Worm (Caenorhabditis elegans) whole organism, L1 larva: Measurements from ENCODE around the gene srsx-25.

Source experiments
- C34B4.2 ChIP-seq: sonication (generic microtip); optimal IDR thresholded peaks from 2 replicates; lab custom pipeline; 2017; ENCODE audit warnings: mild to moderate bottlenecking, missing genetic modification characterization, missing compliant biosample characterization
- F16B12.6 ChIP-seq: fragments of 150-350 bp; optimal IDR thresholded peaks from 2 replicates; lab custom pipeline; 2014; ENCODE audit warnings: missing biosample characterization, missing genetic modification characterization
- aha-1 ChIP-seq: fragments of 150-350 bp; optimal IDR thresholded peaks from 2 replicates; lab custom pipeline; 2014; ENCODE audit warnings: missing biosample characterization, missing genetic modification characterization
- alr-1 ChIP-seq: fragments of 200-800 bp; sonication (Bioruptor generic); optimal IDR thresholded peaks from 2 replicates; lab custom pipeline; 2018; ENCODE audit warnings: borderline replicate concordance, mild to moderate bottlenecking, missing genetic modification characterization, missing compliant biosample characterization
- ama-1 ChIP-seq: fragments of 150-350 bp; optimal IDR thresholded peaks from 2 replicates; lab custom pipeline; 2014
- blmp-1 ChIP-seq: fragments of 150-350 bp; optimal IDR thresholded peaks from 2 replicates; lab custom pipeline; 2014; ENCODE audit warnings: missing biosample characterization, missing genetic modification characterization
- ceh-63 ChIP-seq: fragments of 200-800 bp; sonication (Bioruptor generic); optimal IDR thresholded peaks from 2 replicates; lab custom pipeline; 2018; ENCODE audit warnings: mild to moderate bottlenecking, missing genetic modification characterization, missing compliant biosample characterization
- ceh-8 ChIP-seq: fragments of 200-800 bp; sonication (Bioruptor generic); optimal IDR thresholded peaks from 2 replicates; lab custom pipeline; 2018; ENCODE audit warnings: mild to moderate bottlenecking, missing genetic modification characterization, moderate library complexity, missing compliant biosample characterization
- ceh-88 ChIP-seq: fragments of 200-800 bp; sonication (Bioruptor generic); IDR thresholded peaks from 2 replicates; pipeline ENCODE4 v1.3.6; 2022; ENCODE audit warnings: missing genetic modification characterization, missing compliant biosample characterization
- ceh-90 ChIP-seq: sonication (generic microtip); optimal IDR thresholded peaks from 2 replicates; lab custom pipeline; 2016; ENCODE audit warnings: missing genetic modification characterization, missing compliant biosample characterization
- dpl-1 ChIP-seq, 3 experiments: fragments of 150-350 bp in 2 of 3; sonication (generic microtip) in 1 of 3; optimal IDR thresholded peaks; 2 replicates each; lab custom pipeline; 2014 to 2017; ENCODE audit warnings: missing biosample characterization in 3 of 3, missing genetic modification characterization in 3 of 3, missing genetic modification reagents in 3 of 3
- dsc-1 ChIP-seq: sonication (generic microtip); optimal IDR thresholded peaks from 2 replicates; lab custom pipeline; 2016; ENCODE audit warnings: mild to moderate bottlenecking, missing genetic modification characterization, missing compliant biosample characterization
- efl-3 ChIP-seq: fragments of 200-800 bp; sonication (Bioruptor generic); optimal IDR thresholded peaks from 2 replicates; lab custom pipeline; 2018; ENCODE audit warnings: mild to moderate bottlenecking, missing genetic modification characterization, missing compliant biosample characterization
- egl-27 ChIP-seq, 2 experiments: fragments of 150-350 bp in 1 of 2; sonication (generic microtip); optimal IDR thresholded peaks; 3 replicates each; lab custom pipeline; 2017 to 2018; ENCODE audit warnings: missing biosample characterization in 2 of 2, missing genetic modification characterization in 2 of 2, missing genetic modification reagents in 2 of 2
- elt-2 ChIP-seq: sonication (generic microtip); optimal IDR thresholded peaks from 2 replicates; lab custom pipeline; 2016; ENCODE audit warnings: missing genetic modification characterization, mild to moderate bottlenecking, inconsistent platforms, missing compliant biosample characterization, missing genetic modification reagents
- elt-3 ChIP-seq, 6 experiments: fragments of 150-350 bp in 1 of 6; sonication (generic microtip); optimal IDR thresholded peaks; 2 replicates each; lab custom pipeline; 2017 to 2018; ENCODE audit warnings: missing biosample characterization in 6 of 6, missing genetic modification characterization in 6 of 6, inconsistent platforms in 1 of 6
- ets-5 ChIP-seq: fragments of 200-800 bp; sonication (Bioruptor generic); IDR thresholded peaks from 2 replicates; pipeline ENCODE4 v1.3.6; 2022; ENCODE audit warnings: missing genetic modification characterization, missing compliant biosample characterization
- fkh-10 ChIP-seq: sonication (generic microtip); optimal IDR thresholded peaks from 2 replicates; lab custom pipeline; 2017; ENCODE audit warnings: missing biosample characterization, missing genetic modification reagents, missing genetic modification characterization
- fkh-8 ChIP-seq: sonication (generic microtip); optimal IDR thresholded peaks from 2 replicates; lab custom pipeline; 2016; ENCODE audit warnings: mild to moderate bottlenecking, missing genetic modification characterization, missing compliant biosample characterization
- fos-1 ChIP-seq: fragments of 150-350 bp; optimal IDR thresholded peaks from 2 replicates; lab custom pipeline; 2014; ENCODE audit warnings: missing biosample characterization, missing genetic modification characterization
- hlh-17 ChIP-seq: fragments of 200-800 bp; sonication (Bioruptor generic); optimal IDR thresholded peaks from 2 replicates; lab custom pipeline; 2018; ENCODE audit warnings: missing genetic modification characterization, mild to moderate bottlenecking, missing compliant biosample characterization, moderate library complexity, borderline replicate concordance
- hlh-4 ChIP-seq: sonication (generic microtip); optimal IDR thresholded peaks from 2 replicates; lab custom pipeline; 2016; ENCODE audit warnings: mild to moderate bottlenecking, missing genetic modification characterization, missing compliant biosample characterization
- irx-1 ChIP-seq: sonication (generic microtip); optimal IDR thresholded peaks from 2 replicates; lab custom pipeline; 2016; ENCODE audit warnings: missing genetic modification characterization, missing compliant biosample characterization
- isw-1 ChIP-seq: fragments of 200-800 bp; sonication (Bioruptor generic); IDR thresholded peaks from 2 replicates; pipeline ENCODE4 v1.3.6; 2022; ENCODE audit warnings: missing genetic modification characterization, missing compliant biosample characterization
- lin-13 ChIP-seq: fragments of 150-350 bp; optimal IDR thresholded peaks from 2 replicates; lab custom pipeline; 2014; ENCODE audit warnings: missing biosample characterization, missing genetic modification reagents, missing genetic modification characterization
- lin-14 ChIP-seq: fragments of 200-800 bp; sonication (Bioruptor generic); optimal IDR thresholded peaks from 2 replicates; lab custom pipeline; 2018; ENCODE audit warnings: mild to moderate bottlenecking, missing genetic modification characterization, moderate library complexity, missing compliant biosample characterization
- lin-15B ChIP-seq: fragments of 150-350 bp; sonication (generic microtip); optimal IDR thresholded peaks from 3 replicates; lab custom pipeline; 2014; ENCODE audit warnings: missing biosample characterization, missing genetic modification characterization
- lin-35 ChIP-seq, 2 experiments: fragments of 150-350 bp; optimal IDR thresholded peaks; 2 replicates each; lab custom pipeline; 2014; ENCODE audit warnings: missing biosample characterization in 2 of 2, missing genetic modification characterization in 2 of 2, missing genetic modification reagents in 2 of 2
- lin-39 ChIP-seq: fragments of 150-350 bp; optimal IDR thresholded peaks from 2 replicates; lab custom pipeline; 2014; ENCODE audit warnings: missing biosample characterization, missing genetic modification reagents, missing genetic modification characterization
- lir-3 ChIP-seq: sonication (generic microtip); optimal IDR thresholded peaks from 2 replicates; lab custom pipeline; 2016; ENCODE audit warnings: mild to moderate bottlenecking, missing genetic modification characterization, moderate library complexity, missing compliant biosample characterization; ENCODE audit not compliant: poor library complexity
- mab-9 ChIP-seq: fragments of 200-800 bp; sonication (Bioruptor generic); IDR thresholded peaks from 2 replicates; pipeline ENCODE4 v1.3.6; 2022; ENCODE audit warnings: missing genetic modification reagents, missing genetic modification characterization, missing compliant biosample characterization
- mdl-1 ChIP-seq, 2 experiments: fragments of 150-350 bp; optimal IDR thresholded peaks; 2 replicates each; lab custom pipeline; 2014 to 2017; ENCODE audit warnings: missing biosample characterization in 2 of 2, missing genetic modification characterization in 2 of 2, inconsistent platforms in 1 of 2
- mef-2 ChIP-seq: fragments of 150-350 bp; optimal IDR thresholded peaks from 2 replicates; lab custom pipeline; 2014; ENCODE audit warnings: missing biosample characterization, missing genetic modification characterization
- nhr-20 ChIP-seq: sonication (generic microtip); optimal IDR thresholded peaks from 2 replicates; lab custom pipeline; 2016; ENCODE audit warnings: mild to moderate bottlenecking, missing genetic modification characterization, missing compliant biosample characterization
- nhr-237 ChIP-seq: fragments of 150-350 bp; optimal IDR thresholded peaks from 2 replicates; lab custom pipeline; 2014; ENCODE audit warnings: missing biosample characterization, missing genetic modification characterization
- nhr-47 ChIP-seq: sonication (generic microtip); optimal IDR thresholded peaks from 2 replicates; lab custom pipeline; 2016; ENCODE audit warnings: mild to moderate bottlenecking, missing genetic modification characterization, moderate library complexity, missing compliant biosample characterization
- nhr-71 ChIP-seq: sonication (generic microtip); optimal IDR thresholded peaks from 2 replicates; lab custom pipeline; 2016; ENCODE audit warnings: mild to moderate bottlenecking, missing genetic modification characterization, moderate library complexity, missing compliant biosample characterization
- nhr-85 ChIP-seq: sonication (generic microtip); peaks from one replicate; lab custom pipeline; 2016; ENCODE audit warnings: missing genetic modification characterization, inconsistent platforms, missing compliant biosample characterization
- snu-23 ChIP-seq: sonication (generic microtip); optimal IDR thresholded peaks from 2 replicates; lab custom pipeline; 2016; ENCODE audit warnings: missing genetic modification characterization, missing compliant biosample characterization
- sox-4 ChIP-seq: sonication (generic microtip); optimal IDR thresholded peaks from 2 replicates; lab custom pipeline; 2016; ENCODE audit warnings: missing genetic modification characterization, missing compliant biosample characterization
- sptf-1 ChIP-seq: fragments of 150-350 bp; optimal IDR thresholded peaks from 2 replicates; lab custom pipeline; 2014; ENCODE audit warnings: missing biosample characterization, missing genetic modification characterization
- swsn-7 ChIP-seq: sonication (generic microtip); optimal IDR thresholded peaks from 2 replicates; lab custom pipeline; 2016; ENCODE audit warnings: missing genetic modification characterization, missing compliant biosample characterization
- tbx-2 ChIP-seq: sonication (generic microtip); optimal IDR thresholded peaks from 2 replicates; lab custom pipeline; 2016; ENCODE audit warnings: missing genetic modification characterization, missing compliant biosample characterization
- tlp-1 ChIP-seq: fragments of 150-350 bp; optimal IDR thresholded peaks from 2 replicates; lab custom pipeline; 2014; ENCODE audit warnings: missing biosample characterization, missing genetic modification characterization
- unc-130 ChIP-seq: fragments of 150-350 bp; optimal IDR thresholded peaks from 2 replicates; lab custom pipeline; 2017; ENCODE audit warnings: missing biosample characterization, missing genetic modification characterization, inconsistent platforms
- unc-86 ChIP-seq: sonication (generic microtip); optimal IDR thresholded peaks from 2 replicates; lab custom pipeline; 2016; ENCODE audit warnings: missing genetic modification characterization, missing compliant biosample characterization
- vab-15 ChIP-seq: sonication (generic microtip); optimal IDR thresholded peaks from 2 replicates; lab custom pipeline; 2017; ENCODE audit warnings: missing genotype, mild to moderate bottlenecking, missing genetic modification characterization, missing compliant biosample characterization
- zag-1 ChIP-seq: fragments of 150-350 bp; optimal IDR thresholded peaks from 2 replicates; lab custom pipeline; 2014; ENCODE audit warnings: missing biosample characterization, missing genetic modification characterization
- ztf-11 ChIP-seq, 2 experiments: sonication (generic microtip); optimal IDR thresholded peaks; 2 replicates each; lab custom pipeline; 2016 to 2017; ENCODE audit warnings: missing genetic modification characterization in 2 of 2, missing biosample characterization in 1 of 2, missing compliant biosample characterization in 1 of 2
- ztf-4 ChIP-seq: fragments of 150-350 bp; optimal IDR thresholded peaks from 2 replicates; lab custom pipeline; 2014; ENCODE audit warnings: missing biosample characterization, missing genetic modification characterization

srsx-25 gene

ce11 chrIV:13395255-13395654 lies 30.3 kb downstream of the srsx-25 start (continued):
- TF ChIP-seq zag-1 (tag; lab: Kevin White, UChicago) (no peak), lin-35 (GFP tag; optimal IDR thresholded peaks at IDR 0.05; lab: Kevin White, UChicago) (peak; percentile 66 to 82), elt-3 (tag; optimal IDR thresholded peaks at IDR 0.05; lab: Kevin White, UChicago) (peak in 3 of 6 experiments; percentile 36 to 81 (median 74)), irx-1 (tag; lab: Kevin White, UChicago) (peak; percentile 68), nhr-47 (tag; lab: Kevin White, UChicago) (peak; percentile 90), ceh-63 (GFP tag; lab: Kevin White, UChicago) (no peak), dpl-1 (GFP tag; optimal IDR thresholded peaks at IDR 0.05; lab: Kevin White, UChicago) (peak; percentile 44 to 53 (median 51)), sox-4 (tag; lab: Kevin White, UChicago) (peak; percentile 26), lin-13 (peak; percentile 84), lin-39 (no peak), lir-3 (tag; lab: Kevin White, UChicago) (peak; percentile 62), sptf-1 (tag; lab: Kevin White, UChicago) (no peak), ceh-8 (GFP tag; lab: Kevin White, UChicago) (peak; percentile 75), mef-2 (peak; percentile 79), tbx-2 (peak; percentile 91), vab-15 (peak; percentile 69), ztf-11 (tag; optimal IDR thresholded peaks at IDR 0.05; lab: Kevin White, UChicago) (peak in 1 of 2 experiments; percentile 53), aha-1 (tag; lab: Kevin White, UChicago) (peak; percentile 93), egl-27 (tag; optimal IDR thresholded peaks at IDR 0.05; lab: Kevin White, UChicago) (peak; percentile 69 to 88), unc-86 (tag; lab: Kevin White, UChicago) (peak; percentile 63), blmp-1 (tag; lab: Kevin White, UChicago) (peak; percentile 50), elt-2 (tag; lab: Kevin White, UChicago) (peak; percentile 90), lin-14 (GFP tag; lab: Kevin White, UChicago) (peak; percentile 99), tlp-1 (tag; lab: Kevin White, UChicago) (no peak), F16B12.6 (tag; lab: Kevin White, UChicago) (peak; percentile 38), nhr-237 (tag; lab: Kevin White, UChicago) (peak; percentile 64), hlh-4 (tag; lab: Kevin White, UChicago) (no peak), nhr-20 (tag; lab: Kevin White, UChicago) (peak; percentile 95), isw-1 (GFP tag; lab: Robert Waterston, UW) (peak; percentile 63), fos-1 (tag; lab: Kevin White, UChicago) (peak; percentile 26), efl-3 (GFP tag; lab: Kevin White, UChicago) (no peak), lin-15B (tag; lab: Kevin White, UChicago) (peak; percentile 2), mdl-1 (tag; optimal IDR thresholded peaks at IDR 0.05; lab: Kevin White, UChicago) (peak in 1 of 2 experiments; percentile 90), fkh-8 (tag; lab: Kevin White, UChicago) (peak; percentile 96), C34B4.2 (tag; lab: Kevin White, UChicago) (no peak), ets-5 (GFP tag; lab: Robert Waterston, UW) (no peak), swsn-7 (peak; percentile 89), snu-23 (GFP tag; lab: Kevin White, UChicago) (peak; percentile 96), ceh-88 (GFP tag; lab: Robert Waterston, UW) (no peak; the same call in 1 of the 2 replicates), dsc-1 (tag; lab: Kevin White, UChicago) (peak; percentile 43), hlh-17 (GFP tag; lab: Kevin White, UChicago) (no peak), unc-130 (tag; lab: Kevin White, UChicago) (peak; percentile 86), alr-1 (tag; lab: Kevin White, UChicago) (no peak), ceh-90 (tag; lab: Kevin White, UChicago) (no peak), nhr-85 (peak; percentile 96), ama-1 (lab: Kevin White, UChicago) (no peak), ztf-4 (peak; percentile 85), nhr-71 (tag; lab: Kevin White, UChicago) (peak; percentile 97), mab-9 (GFP tag; lab: Robert Waterston, UW) (peak; percentile 71), fkh-10 (GFP tag; lab: Kevin White, UChicago) (peak; percentile 93)
